Fruit fly (Drosophila melanogaster): ENCODE results near the gene inaF-A.

DNA sequence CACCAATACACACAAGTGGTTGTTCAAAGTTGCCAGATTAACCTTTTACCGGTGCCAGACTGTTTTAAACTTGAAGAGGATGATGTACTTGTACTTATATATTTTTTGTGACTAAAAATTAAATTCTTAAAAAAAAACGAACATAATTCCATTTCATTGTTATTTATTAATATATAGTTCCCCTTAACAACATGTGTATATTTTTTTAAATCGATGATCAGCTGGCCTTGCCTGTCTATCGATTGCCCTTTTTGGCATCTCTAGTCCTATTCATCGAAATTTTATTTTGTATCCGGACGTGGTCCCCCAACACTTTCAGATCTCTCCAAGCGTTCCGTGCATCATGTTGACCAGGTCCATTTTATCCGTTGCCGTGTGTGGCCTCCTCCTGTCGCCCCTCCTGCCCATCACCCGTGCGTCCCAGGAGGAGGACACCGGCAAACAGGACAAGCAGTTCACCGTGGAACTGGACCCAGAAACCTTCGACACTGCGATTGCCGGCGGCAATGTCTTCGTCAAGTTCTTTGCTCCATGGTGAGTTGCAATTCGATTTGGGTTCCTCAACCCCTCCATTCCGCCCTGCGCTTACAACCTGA lies 16.9 kb downstream of the inaF-A start, which contains the start of gene prtp:
- TF ChIP-seq sv (GFP tag; optimal IDR thresholded peaks at IDR 0.05) = no peak
- no peak for TF ChIP-seq usp (GFP tag; optimal IDR thresholded peaks at IDR 0.05)
- no peak for TF ChIP-seq Dfd (GFP tag; optimal IDR thresholded peaks at IDR 0.05)

Data from whole organism, wandering third instar larva.